Worm (Caenorhabditis elegans) whole organism, late embryonic: ENCODE results near the gene twk-25.

Experiments
- C08G9.2 ChIP-seq: sonication (generic microtip); optimal IDR thresholded peaks from 2 replicates; lab custom pipeline; 2016; ENCODE audit warnings: mild to moderate bottlenecking, missing genetic modification characterization, moderate library complexity, missing compliant biosample characterization
- C38D4.7 ChIP-seq: fragments of 200-800 bp; sonication (Bioruptor generic); optimal IDR thresholded peaks from 2 replicates; lab custom pipeline; 2018; ENCODE audit warnings: mild to moderate bottlenecking, missing genetic modification characterization, moderate library complexity, missing compliant biosample characterization
- F13H6.1 ChIP-seq: sonication (generic microtip); optimal IDR thresholded peaks from 2 replicates; lab custom pipeline; 2016; ENCODE audit warnings: missing genetic modification characterization, missing compliant biosample characterization
- K02D7.2 ChIP-seq: sonication (generic microtip); optimal IDR thresholded peaks from 2 replicates; lab custom pipeline; 2017; ENCODE audit warnings: mild to moderate bottlenecking, missing genetic modification characterization, missing compliant biosample characterization
- K09A11.1 ChIP-seq: sonication (generic microtip); optimal IDR thresholded peaks from 2 replicates; lab custom pipeline; 2017; ENCODE audit warnings: antibody characterized with exemption, mild to moderate bottlenecking, missing genetic modification characterization, missing compliant biosample characterization; ENCODE audit not compliant: insufficient read depth
- Y22D7AL.16 ChIP-seq: sonication (generic microtip); optimal IDR thresholded peaks from 2 replicates; lab custom pipeline; 2016; ENCODE audit warnings: missing genetic modification characterization, missing compliant biosample characterization
- ahr-1 ChIP-seq: sonication (generic microtip); optimal IDR thresholded peaks from 2 replicates; lab custom pipeline; 2016; ENCODE audit warnings: missing genetic modification characterization, missing compliant biosample characterization
- ama-1 ChIP-seq: fragments of 150-350 bp; optimal IDR thresholded peaks from 2 replicates; lab custom pipeline; 2014
- ceh-18 ChIP-seq: sonication (generic microtip); optimal IDR thresholded peaks from 2 replicates; lab custom pipeline; 2016; ENCODE audit warnings: missing genetic modification characterization, missing compliant biosample characterization
- ceh-2 ChIP-seq: sonication (generic microtip); optimal IDR thresholded peaks from 2 replicates; lab custom pipeline; 2016; ENCODE audit warnings: missing genotype, missing genetic modification characterization, missing compliant biosample characterization
- ceh-24 ChIP-seq: sonication (generic microtip); optimal IDR thresholded peaks from 2 replicates; lab custom pipeline; 2016; ENCODE audit warnings: mild to moderate bottlenecking, missing genetic modification characterization, missing compliant biosample characterization
- ceh-30 ChIP-seq: fragments of 150-350 bp; optimal IDR thresholded peaks from 2 replicates; lab custom pipeline; 2014; ENCODE audit warnings: missing biosample characterization, missing genetic modification characterization
- ceh-34 ChIP-seq: sonication (generic microtip); optimal IDR thresholded peaks from 2 replicates; lab custom pipeline; 2016; ENCODE audit warnings: mild to moderate bottlenecking, missing genetic modification characterization, missing compliant biosample characterization
- ceh-45 ChIP-seq: fragments of 200-800 bp; sonication (Bioruptor generic); IDR thresholded peaks from 2 replicates; pipeline ENCODE4 v1.3.6; 2022; ENCODE audit warnings: missing genetic modification reagents, missing genetic modification characterization, missing compliant biosample characterization
- ceh-48 ChIP-seq: sonication (generic microtip); optimal IDR thresholded peaks from 2 replicates; lab custom pipeline; 2016; ENCODE audit warnings: missing genetic modification characterization, inconsistent platforms, missing compliant biosample characterization
- dmd-4 ChIP-seq: sonication (generic microtip); optimal IDR thresholded peaks from 2 replicates; lab custom pipeline; 2016; ENCODE audit warnings: borderline replicate concordance, missing genetic modification characterization, missing compliant biosample characterization
- elt-2 ChIP-seq: sonication (generic microtip); optimal IDR thresholded peaks from 2 replicates; lab custom pipeline; 2016; ENCODE audit warnings: missing genetic modification reagents, missing genetic modification characterization, missing compliant biosample characterization
- elt-4 ChIP-seq: sonication (generic microtip); optimal IDR thresholded peaks from 2 replicates; lab custom pipeline; 2016; ENCODE audit warnings: missing genetic modification characterization, missing compliant biosample characterization
- ets-4 ChIP-seq: sonication (generic microtip); optimal IDR thresholded peaks from 2 replicates; lab custom pipeline; 2016; ENCODE audit warnings: missing genetic modification characterization, missing compliant biosample characterization
- fkh-10 ChIP-seq: fragments of 150-350 bp; optimal IDR thresholded peaks from 2 replicates; lab custom pipeline; 2014; ENCODE audit warnings: missing biosample characterization, missing genetic modification reagents, missing genetic modification characterization
- fkh-6 ChIP-seq: sonication (generic microtip); optimal IDR thresholded peaks from 2 replicates; lab custom pipeline; 2016; ENCODE audit warnings: missing genetic modification characterization, missing compliant biosample characterization
- hlh-13 ChIP-seq: fragments of 200-800 bp; sonication (Bioruptor generic); optimal IDR thresholded peaks from 2 replicates; lab custom pipeline; 2018; ENCODE audit warnings: mild to moderate bottlenecking, missing genetic modification characterization, missing compliant biosample characterization
- hlh-15 ChIP-seq: sonication (generic microtip); optimal IDR thresholded peaks from 2 replicates; lab custom pipeline; 2016; ENCODE audit warnings: missing genetic modification characterization, missing compliant biosample characterization
- hlh-8 ChIP-seq: sonication (generic microtip); optimal IDR thresholded peaks from 2 replicates; lab custom pipeline; 2016; ENCODE audit warnings: missing genotype, missing genetic modification characterization, missing compliant biosample characterization
- lim-6 ChIP-seq: sonication (generic microtip); optimal IDR thresholded peaks from 2 replicates; lab custom pipeline; 2016; ENCODE audit warnings: missing genetic modification characterization, missing compliant biosample characterization
- nfya-1 ChIP-seq: sonication (generic microtip); optimal IDR thresholded peaks from 2 replicates; lab custom pipeline; 2017; ENCODE audit warnings: missing genetic modification characterization, mild to moderate bottlenecking, missing compliant biosample characterization, antibody characterized with exemption, moderate library complexity
- nhr-11 ChIP-seq: fragments of 150-350 bp; optimal IDR thresholded peaks from 2 replicates; lab custom pipeline; 2014; ENCODE audit warnings: missing biosample characterization, missing genetic modification characterization
- nhr-232 ChIP-seq: sonication (generic microtip); optimal IDR thresholded peaks from 2 replicates; lab custom pipeline; 2016; ENCODE audit warnings: missing genetic modification characterization, missing compliant biosample characterization
- npax-4 ChIP-seq: sonication (generic microtip); optimal IDR thresholded peaks from 2 replicates; lab custom pipeline; 2016; ENCODE audit warnings: missing genetic modification characterization, missing compliant biosample characterization
- pag-3 ChIP-seq: sonication (generic microtip); optimal IDR thresholded peaks from 2 replicates; lab custom pipeline; 2016; ENCODE audit warnings: missing compliant biosample characterization, missing genetic modification characterization, borderline replicate concordance
- pat-9 ChIP-seq: fragments of 200-800 bp; sonication (Bioruptor generic); optimal IDR thresholded peaks from 2 replicates; lab custom pipeline; 2018; ENCODE audit warnings: mild to moderate bottlenecking, missing genetic modification characterization, moderate library complexity, missing compliant biosample characterization
- pha-2 ChIP-seq: sonication (generic microtip); optimal IDR thresholded peaks from 2 replicates; lab custom pipeline; 2017; ENCODE audit warnings: mild to moderate bottlenecking, missing genetic modification characterization, missing compliant biosample characterization
- pha-4 ChIP-seq: fragments of 150-350 bp; optimal IDR thresholded peaks from 2 replicates; lab custom pipeline; 2018; ENCODE audit warnings: missing biosample characterization, missing genetic modification reagents, missing genetic modification characterization
- pqm-1 ChIP-seq: sonication (generic microtip); optimal IDR thresholded peaks from 2 replicates; lab custom pipeline; 2016; ENCODE audit warnings: missing genetic modification characterization, missing compliant biosample characterization
- rnt-1 ChIP-seq: sonication (generic microtip); optimal IDR thresholded peaks from 2 replicates; lab custom pipeline; 2016; ENCODE audit warnings: missing genetic modification characterization, missing compliant biosample characterization
- sdc-2 ChIP-seq: sonication (generic microtip); optimal IDR thresholded peaks from 2 replicates; lab custom pipeline; 2016; ENCODE audit warnings: missing genotype, missing genetic modification characterization, missing compliant biosample characterization
- sox-4 ChIP-seq: sonication (generic microtip); optimal IDR thresholded peaks from 2 replicates; lab custom pipeline; 2017; ENCODE audit warnings: mild to moderate bottlenecking, missing genetic modification characterization, inconsistent platforms, missing compliant biosample characterization
- syd-9 ChIP-seq: sonication (generic microtip); optimal IDR thresholded peaks from 2 replicates; lab custom pipeline; 2016; ENCODE audit warnings: mild to moderate bottlenecking, missing genetic modification characterization, moderate library complexity, missing compliant biosample characterization
- tbx-2 ChIP-seq: sonication (generic microtip); optimal IDR thresholded peaks from 2 replicates; lab custom pipeline; 2016; ENCODE audit warnings: missing genetic modification characterization, missing compliant biosample characterization
- tbx-7 ChIP-seq: sonication (generic microtip); optimal IDR thresholded peaks from 2 replicates; lab custom pipeline; 2016; ENCODE audit warnings: missing genotype, missing genetic modification characterization, missing compliant biosample characterization
- ttx-3 ChIP-seq: sonication (generic microtip); optimal IDR thresholded peaks from 2 replicates; lab custom pipeline; 2016; ENCODE audit warnings: missing genetic modification reagents, missing genetic modification characterization, missing compliant biosample characterization
- unc-42 ChIP-seq: sonication (generic microtip); optimal IDR thresholded peaks from 2 replicates; lab custom pipeline; 2016; ENCODE audit warnings: missing genotype, missing genetic modification characterization, missing compliant biosample characterization
- unc-55 ChIP-seq: sonication (generic microtip); optimal IDR thresholded peaks from 2 replicates; lab custom pipeline; 2017; ENCODE audit warnings: missing biosample characterization, missing genetic modification reagents, missing genetic modification characterization
- zip-5 ChIP-seq: sonication (generic microtip); optimal IDR thresholded peaks from 2 replicates; lab custom pipeline; 2016; ENCODE audit warnings: missing genetic modification characterization, missing compliant biosample characterization

twk-25 gene

ce11 chrIV:11524241-11524692 lies 19.8 kb downstream of the twk-25 start, which contains the start of gene mep-1 (continued):
- TF ChIP-seq unc-42 (tag; lab: Kevin White, UChicago) (peak; percentile 43), K02D7.2 (no peak), nhr-232 (tag; lab: Kevin White, UChicago) (no peak), fkh-10 (GFP tag; lab: Kevin White, UChicago) (no peak), Y22D7AL.16 (tag; lab: Kevin White, UChicago) (no peak), syd-9 (tag; lab: Kevin White, UChicago) (no peak), ceh-24 (tag; lab: Kevin White, UChicago) (no peak), K09A11.1 (tag; lab: Kevin White, UChicago) (no peak), lim-6 (tag; lab: Kevin White, UChicago) (no peak), sdc-2 (no peak), pqm-1 (no peak), elt-4 (tag; lab: Kevin White, UChicago) (no peak), tbx-7 (tag; lab: Kevin White, UChicago) (no peak)

- TF ChIP-seq fkh-6 (no peak), elt-4 (tag; lab: Kevin White, UChicago) (no peak), rnt-1 (tag; lab: Kevin White, UChicago) (no peak), ceh-30 (tag; lab: Kevin White, UChicago) (no peak), nhr-11 (no peak), unc-55 (GFP tag; lab: Kevin White, UChicago) (no peak), sox-4 (no peak), ceh-34 (tag; lab: Kevin White, UChicago) (no peak), ets-4 (tag; lab: Kevin White, UChicago) (no peak), tbx-2 (no peak), ttx-3 (tag; lab: Kevin White, UChicago) (no peak), dmd-4 (no peak), elt-2 (tag; lab: Kevin White, UChicago) (no peak), ceh-2 (tag; lab: Kevin White, UChicago) (no peak), pat-9 (tag; lab: Kevin White, UChicago) (no peak), C38D4.7 (no peak), hlh-15 (tag; lab: Kevin White, UChicago) (no peak), zip-5 (no peak), nfya-1 (tag; lab: Kevin White, UChicago) (no peak), unc-42 (tag; lab: Kevin White, UChicago) (no peak)
Measured at ce11 chrIV:11526189-11526588, 21.7 kb downstream of the twk-25 start.

ce11 chrIV:11527752-11528151 lies 23.2 kb downstream of the twk-25 start, which contains the start of gene M04B2.2:
TSS of gene M04B2.2 (plus strand) at chrIV:11528052.
- TF ChIP-seq ama-1 (lab: Kevin White, UChicago) (peak; percentile 47), Y22D7AL.16 (tag; lab: Kevin White, UChicago) (no peak)

ce11 chrIV:11548671-11549070 lies 44.2 kb downstream of the twk-25 start, which contains the start of gene M04B2.7:
TSS of gene M04B2.7 (minus strand) at chrIV:11548771.
- TF ChIP-seq sox-4: no peak

- TF ChIP-seq ets-4 (tag; lab: Kevin White, UChicago) (peak; percentile 48), ceh-34 (tag; lab: Kevin White, UChicago) (peak; percentile 74), pha-2 (tag; lab: Kevin White, UChicago) (peak; percentile 83), K02D7.2 (peak; percentile 79), rnt-1 (tag; lab: Kevin White, UChicago) (peak; percentile 75), ceh-48 (tag; lab: Kevin White, UChicago) (peak; percentile 57), ceh-18 (tag; lab: Kevin White, UChicago) (peak; percentile 77), hlh-8 (tag; lab: Kevin White, UChicago) (peak; percentile 55), C08G9.2 (peak; percentile 72), sox-4 (peak; percentile 80), F13H6.1 (tag; lab: Kevin White, UChicago) (peak; percentile 75), ahr-1 (peak; percentile 10), pha-4 (no peak), zip-5 (peak; percentile 34), hlh-13 (peak; percentile 74), ceh-2 (tag; lab: Kevin White, UChicago) (peak; percentile 72), ceh-45 (peak; percentile 80), elt-4 (tag; lab: Kevin White, UChicago) (no peak), pag-3 (tag; lab: Kevin White, UChicago) (no peak), ttx-3 (tag; lab: Kevin White, UChicago) (peak; percentile 79), fkh-6 (peak; percentile 89), ceh-24 (tag; lab: Kevin White, UChicago) (peak; percentile 40), ceh-30 (tag; lab: Kevin White, UChicago) (no peak), syd-9 (tag; lab: Kevin White, UChicago) (peak; percentile 82), npax-4 (tag; lab: Kevin White, UChicago) (peak; percentile 67)
Measured at ce11 chrIV:11549694-11550093, 45.2 kb downstream of the twk-25 start.
